Fruit fly (Drosophila melanogaster) whole organism, embryonic: ENCODE measurements around the gene Art9.

ENCODE experiments used
- ATbp ChIP-seq: fragments of 200-800 bp; sonication (Bioruptor generic); optimal IDR thresholded peaks from 2 replicates; lab custom pipeline; 2017; ENCODE audit warnings: missing biosample characterization, mild to moderate bottlenecking, missing genetic modification characterization, missing genetic modification reagents
- Awh ChIP-seq: fragments of 200-800 bp; sonication (Bioruptor generic); IDR thresholded peaks from 2 replicates; pipeline ENCODE4, ENCODE4 v1.3.6; 2022; ENCODE audit warnings: missing biosample characterization, missing genetic modification characterization
- Bdp1 ChIP-seq: fragments of 200-800 bp; sonication (Bioruptor generic); optimal IDR thresholded peaks from 3 replicates; lab custom pipeline; 2016; ENCODE audit warnings: missing biosample characterization, missing genetic modification characterization
- CG10274 ChIP-seq: fragments of 200-800 bp; sonication (Bioruptor generic); optimal IDR thresholded peaks from 3 replicates; lab custom pipeline; 2017; ENCODE audit warnings: missing biosample characterization, mild to moderate bottlenecking, missing genetic modification characterization
- CG10462 ChIP-seq: fragments of 200-800 bp; sonication (Bioruptor generic); optimal IDR thresholded peaks from 2 replicates; lab custom pipeline; 2016; ENCODE audit warnings: missing biosample characterization, missing genetic modification characterization
- CG11696 ChIP-seq: fragments of 200-800 bp; sonication (Bioruptor generic); IDR thresholded peaks from 2 replicates; pipeline ENCODE4 v1.3.6; 2022; ENCODE audit warnings: missing biosample characterization, missing genetic modification characterization
- CG12071 ChIP-seq: fragments of 200-800 bp; sonication (Bioruptor generic); optimal IDR thresholded peaks from 3 replicates; lab custom pipeline; 2018; ENCODE audit warnings: missing biosample characterization, mild to moderate bottlenecking, missing genetic modification characterization
- CG12744 ChIP-seq: fragments of 200-800 bp; sonication (Bioruptor generic); optimal IDR thresholded peaks from 2 replicates; lab custom pipeline; 2016; ENCODE audit warnings: missing biosample characterization, missing genetic modification characterization
- CG14014 ChIP-seq: fragments of 200-800 bp; sonication (Bioruptor generic); IDR thresholded peaks from 2 replicates; pipeline ENCODE4 v1.3.6; 2022; ENCODE audit warnings: missing biosample characterization, missing genetic modification characterization
- CG1602 ChIP-seq: fragments of 200-800 bp; sonication (Bioruptor generic); optimal IDR thresholded peaks from 3 replicates; lab custom pipeline; 2016; ENCODE audit warnings: missing biosample characterization, missing genetic modification characterization
- CG18764 ChIP-seq: fragments of 200-800 bp; sonication (Bioruptor generic); optimal IDR thresholded peaks from 3 replicates; lab custom pipeline; 2016; ENCODE audit warnings: missing biosample characterization, missing genetic modification characterization
- CG31224 ChIP-seq: fragments of 200-800 bp; sonication (Bioruptor generic); IDR thresholded peaks from 2 replicates; pipeline ENCODE4 v1.3.6; 2022; ENCODE audit warnings: missing biosample characterization, missing genetic modification characterization
- CG31441 ChIP-seq: fragments of 200-800 bp; sonication (Bioruptor generic); IDR thresholded peaks from 2 replicates; pipeline ENCODE4 v1.3.6; 2022; ENCODE audit warnings: missing biosample characterization, missing genetic modification characterization
- CG34224 ChIP-seq: fragments of 200-800 bp; sonication (Bioruptor generic); IDR thresholded peaks from 3 replicates; pipeline ENCODE4 v1.3.6; 2022; ENCODE audit warnings: missing biosample characterization, missing genetic modification characterization; ENCODE audit not compliant: partially characterized antibody
- CG34422 ChIP-seq: fragments of 200-800 bp; sonication (Bioruptor generic); IDR thresholded peaks from 3 replicates; pipeline ENCODE4 v1.3.6; 2022; ENCODE audit warnings: missing biosample characterization, missing genetic modification characterization
- CG3838 ChIP-seq: fragments of 200-800 bp; sonication (Bioruptor generic); optimal IDR thresholded peaks from 3 replicates; lab custom pipeline; 2016; ENCODE audit warnings: missing biosample characterization, missing genetic modification characterization
- CG3995 ChIP-seq: fragments of 200-800 bp; sonication (Bioruptor generic); optimal IDR thresholded peaks from 3 replicates; lab custom pipeline; 2016; ENCODE audit warnings: missing biosample characterization, missing genetic modification characterization
- CG4854 ChIP-seq: fragments of 200-800 bp; sonication (Bioruptor generic); optimal IDR thresholded peaks from 2 replicates; lab custom pipeline; 2016; ENCODE audit warnings: missing biosample characterization, missing genetic modification characterization, inconsistent platforms
- CG5245 ChIP-seq: fragments of 200-800 bp; sonication (Bioruptor generic); optimal IDR thresholded peaks from 3 replicates; lab custom pipeline; 2016; ENCODE audit warnings: missing biosample characterization, missing genetic modification characterization
- CG5953 ChIP-seq: fragments of 200-800 bp; sonication (Bioruptor generic); IDR thresholded peaks from 2 replicates; pipeline ENCODE4 v1.3.6; 2022; ENCODE audit warnings: missing biosample characterization, missing genetic modification characterization
- CG7556 ChIP-seq: fragments of 200-800 bp; sonication (Bioruptor generic); optimal IDR thresholded peaks from 2 replicates; lab custom pipeline; 2017; ENCODE audit warnings: missing biosample characterization, mild to moderate bottlenecking, missing genetic modification characterization
- CG7987 ChIP-seq: fragments of 200-800 bp; sonication (Bioruptor generic); optimal IDR thresholded peaks from 2 replicates; lab custom pipeline; 2018; ENCODE audit warnings: missing biosample characterization, mild to moderate bottlenecking, missing genetic modification characterization, moderate library complexity
- CG9797 ChIP-seq: fragments of 200-800 bp; sonication (Bioruptor generic); optimal IDR thresholded peaks from 3 replicates; lab custom pipeline; 2018; ENCODE audit warnings: missing biosample characterization, mild to moderate bottlenecking, missing genetic modification characterization
- Doc2 ChIP-seq: fragments of 200-800 bp; sonication (Bioruptor generic); IDR thresholded peaks from 2 replicates; pipeline ENCODE4 v1.3.6; 2022; ENCODE audit warnings: missing biosample characterization, missing genetic modification characterization
- Doc3 ChIP-seq: fragments of 200-800 bp; sonication (Bioruptor generic); IDR thresholded peaks from 3 replicates; pipeline ENCODE4 v1.3.6; 2022; ENCODE audit warnings: missing biosample characterization, missing genetic modification characterization; ENCODE audit not compliant: partially characterized antibody
- Dp ChIP-seq: fragments of 200-800 bp; sonication (Bioruptor generic); optimal IDR thresholded peaks from 2 replicates; lab custom pipeline; 2018; ENCODE audit warnings: missing biosample characterization, mild to moderate bottlenecking, missing genetic modification characterization, moderate library complexity
- ERR ChIP-seq: fragments of 200-800 bp; sonication (Bioruptor generic); optimal IDR thresholded peaks from 2 replicates; lab custom pipeline; 2016; ENCODE audit warnings: missing biosample characterization, missing genetic modification characterization
- GATAe ChIP-seq: fragments of 200-800 bp; sonication (Bioruptor generic); conservative IDR thresholded peaks from 2 replicates; pipeline ENCODE4 v1.3.6; 2022; ENCODE audit warnings: missing biosample characterization, missing genetic modification characterization
- H2.0 ChIP-seq: fragments of 200-800 bp; sonication (Bioruptor generic); IDR thresholded peaks from 2 replicates; pipeline ENCODE4 v1.3.6; 2022; ENCODE audit warnings: missing biosample characterization, missing genetic modification characterization
- MESR4 ChIP-seq: fragments of 200-800 bp; sonication (Bioruptor generic); optimal IDR thresholded peaks from 2 replicates; lab custom pipeline; 2018; ENCODE audit warnings: missing biosample characterization, mild to moderate bottlenecking, missing genetic modification characterization, moderate library complexity
- Mrtf ChIP-seq: fragments of 200-800 bp; sonication (Bioruptor generic); IDR thresholded peaks from 3 replicates; pipeline ENCODE4 v1.3.6; 2022; ENCODE audit warnings: missing biosample characterization, missing genetic modification characterization
- NC2β ChIP-seq: fragments of 200-800 bp; sonication (Bioruptor generic); optimal IDR thresholded peaks from 2 replicates; lab custom pipeline; 2016; ENCODE audit warnings: missing biosample characterization, missing genetic modification characterization
- Stat92E ChIP-seq, 3 experiments: fragments of >200 bp in 2 of 3; fragments of 200-800 bp in 1 of 3; sonication (Bioruptor generic) in 1 of 3; optimal IDR thresholded peaks; 2 replicates each; lab custom pipeline; 2017 to 2019; ENCODE audit warnings: missing biosample characterization in 3 of 3, missing genetic modification characterization in 3 of 3, mild to moderate bottlenecking in 1 of 3, moderate library complexity in 1 of 3
- ac ChIP-seq: fragments of 200-800 bp; sonication (Bioruptor generic); optimal IDR thresholded peaks from 3 replicates; lab custom pipeline; 2017; ENCODE audit warnings: missing biosample characterization, mild to moderate bottlenecking, missing genetic modification characterization
- ash1 ChIP-seq: fragments of 200-800 bp; sonication (Bioruptor generic); optimal IDR thresholded peaks from 2 replicates; lab custom pipeline; 2018; ENCODE audit warnings: missing biosample characterization, mild to moderate bottlenecking, missing genetic modification characterization
- caup ChIP-seq: fragments of 200-800 bp; sonication (Bioruptor generic); optimal IDR thresholded peaks from 3 replicates; lab custom pipeline; 2017; ENCODE audit warnings: missing biosample characterization, mild to moderate bottlenecking, missing genetic modification characterization, moderate library complexity; ENCODE audit not compliant: severe bottlenecking
- corto ChIP-seq: fragments of 200-800 bp; sonication (Bioruptor generic); optimal IDR thresholded peaks from 2 replicates; lab custom pipeline; 2016; ENCODE audit warnings: missing biosample characterization, mild to moderate bottlenecking, missing genetic modification characterization, moderate library complexity
- crp ChIP-seq, 2 experiments: fragments of 200-800 bp; sonication (Bioruptor generic); optimal IDR thresholded peaks; 2 replicates in 1 of 2; 3 replicates in 1 of 2; lab custom pipeline; 2017; ENCODE audit warnings: missing biosample characterization in 2 of 2, missing genetic modification characterization in 2 of 2, mild to moderate bottlenecking in 1 of 2, moderate library complexity in 1 of 2
- disco-r ChIP-seq: fragments of 200-800 bp; sonication (Bioruptor generic); optimal IDR thresholded peaks from 2 replicates; lab custom pipeline; 2016; ENCODE audit warnings: missing biosample characterization, missing genetic modification characterization
- gem ChIP-seq: fragments of 200-800 bp; sonication (Bioruptor generic); optimal IDR thresholded peaks from 2 replicates; lab custom pipeline; 2019; ENCODE audit warnings: missing biosample characterization, mild to moderate bottlenecking, missing genetic modification characterization, moderate library complexity
- gsb ChIP-seq: fragments of 200-800 bp; sonication (Bioruptor generic); IDR thresholded peaks from 2 replicates; pipeline ENCODE4 v1.3.6; 2022; ENCODE audit warnings: missing biosample characterization, missing genetic modification characterization
- hb ChIP-seq: fragments of 200-800 bp; sonication (Bioruptor generic); IDR thresholded peaks from 3 replicates; pipeline ENCODE4 v1.3.6; 2022; ENCODE audit warnings: missing biosample characterization, missing genetic modification characterization; ENCODE audit not compliant: partially characterized antibody
- ind ChIP-seq: fragments of 200-800 bp; sonication (Bioruptor generic); optimal IDR thresholded peaks from 3 replicates; lab custom pipeline; 2016; ENCODE audit warnings: missing biosample characterization, missing genetic modification characterization
- run ChIP-seq: fragments of 200-800 bp; sonication (Bioruptor generic); optimal IDR thresholded peaks from 3 replicates; lab custom pipeline; 2018; ENCODE audit warnings: missing biosample characterization, mild to moderate bottlenecking, missing genetic modification characterization
- salm ChIP-seq: fragments of 200-800 bp; sonication (Bioruptor generic); optimal IDR thresholded peaks from 2 replicates; lab custom pipeline; 2018; ENCODE audit warnings: missing biosample characterization, mild to moderate bottlenecking, missing genetic modification characterization
- sr ChIP-seq: fragments of 200-800 bp; sonication (Bioruptor generic); IDR thresholded peaks from 3 replicates; pipeline ENCODE4 v1.3.6; 2022; ENCODE audit warnings: missing biosample characterization, missing genetic modification characterization
- usp ChIP-seq: fragments of >200 bp; optimal IDR thresholded peaks from 2 replicates; lab custom pipeline; 2017; ENCODE audit warnings: missing biosample characterization, missing genetic modification characterization
- vnd ChIP-seq: fragments of 200-800 bp; sonication (Bioruptor generic); IDR thresholded peaks from 3 replicates; pipeline ENCODE4 v1.3.6; 2022; ENCODE audit warnings: missing biosample characterization, missing genetic modification characterization; ENCODE audit not compliant: partially characterized antibody
- zfh1 ChIP-seq: fragments of 200-800 bp; sonication (Bioruptor generic); IDR thresholded peaks from 3 replicates; pipeline ENCODE4 v1.3.6; 2022; ENCODE audit warnings: missing biosample characterization, missing genetic modification characterization

Art9 gene

dm6 chr3R:13914760-13915417, 28.4 kb downstream of the Art9 start (continued):
- TF ChIP-seq CG10274 (GFP tag; lab: Kevin White, UChicago) = peak; percentile 57
- TF ChIP-seq run = peak; percentile 29
- TF ChIP-seq gsb (GFP tag; lab: Robert Waterston, UW) = peak; percentile 76
- TF ChIP-seq vnd (GFP tag; lab: Robert Waterston, UW) = no peak
- peak; percentile 75 for TF ChIP-seq CG31224
- TF ChIP-seq Doc3 (GFP tag; lab: Robert Waterston, UW) = no peak
- no peak for TF ChIP-seq ac
- TF ChIP-seq CG7987 (GFP tag; lab: Kevin White, UChicago) = no peak
- TF ChIP-seq hb (GFP tag; lab: Robert Waterston, UW) = no peak
- TF ChIP-seq Bdp1 = peak; percentile 32
- no peak for TF ChIP-seq CG3838 (GFP tag; lab: Kevin White, UChicago)
- no peak for TF ChIP-seq ash1 (GFP tag; lab: Kevin White, UChicago)
- TF ChIP-seq zfh1 (GFP tag; lab: Robert Waterston, UW) = peak; percentile 84
- no peak for TF ChIP-seq CG34224 (GFP tag; lab: Robert Waterston, UW)
- TF ChIP-seq salm = peak; percentile 60
- no peak for TF ChIP-seq Stat92E (GFP tag; optimal IDR thresholded peaks at IDR 0.05; lab: Kevin White, UChicago)
- peak; percentile 77 for TF ChIP-seq CG14014
- peak; percentile 86 for TF ChIP-seq gem
- TF ChIP-seq CG7556 (GFP tag; lab: Kevin White, UChicago) = peak; percentile 65
- TF ChIP-seq sr (GFP tag; lab: Robert Waterston, UW) = peak; percentile 65; the same call in 2 of the 3 replicates
- TF ChIP-seq CG4854 (GFP tag; lab: Kevin White, UChicago) = peak; percentile 66
- TF ChIP-seq NC2β = peak; percentile 76
- TF ChIP-seq H2.0 = peak; percentile 72
- peak; percentile 75; the same call in 2 of the 3 replicates for TF ChIP-seq Mrtf
- TF ChIP-seq usp (GFP tag; lab: Kevin White, UChicago) = no peak
- TF ChIP-seq Awh (GFP tag; lab: Robert Waterston, UW) = peak; percentile 57
- no peak for TF ChIP-seq CG11696
- 0 out of 2 replicates have a peak, but pooled peaks have one; percentile 35 for TF ChIP-seq Doc2 (GFP tag; lab: Robert Waterston, UW)
- TF ChIP-seq crp (GFP tag; optimal IDR thresholded peaks at IDR 0.05; lab: Kevin White, UChicago) = peak in 1 of 2 experiments; percentile 2
- peak; percentile 75 for TF ChIP-seq ind
- TF ChIP-seq ATbp = peak; percentile 75
- TF ChIP-seq disco-r (GFP tag; lab: Kevin White, UChicago) = peak; percentile 65
- peak; percentile 62 for TF ChIP-seq CG5245
- TF ChIP-seq CG10462 (GFP tag; lab: Kevin White, UChicago) = peak; percentile 62
- peak; percentile 62 for TF ChIP-seq CG1602 (GFP tag; lab: Kevin White, UChicago)
- TF ChIP-seq CG34422 (GFP tag; lab: Robert Waterston, UW) = peak; percentile 78; the same call in 2 of the 3 replicates
- peak; percentile 55 for TF ChIP-seq CG12744 (GFP tag; lab: Kevin White, UChicago)
- TF ChIP-seq Dp (GFP tag; lab: Kevin White, UChicago) = no peak
- no peak for TF ChIP-seq corto (GFP tag; lab: Kevin White, UChicago)
- peak; percentile 22 for TF ChIP-seq ERR (GFP tag; lab: Kevin White, UChicago)
- TF ChIP-seq CG31441 (GFP tag; lab: Robert Waterston, UW) = peak; percentile 83
- no peak for TF ChIP-seq MESR4
- TF ChIP-seq caup (GFP tag; lab: Kevin White, UChicago) = peak; percentile 66
- peak; percentile 77 for TF ChIP-seq CG5953 (GFP tag; lab: Robert Waterston, UW)
- TF ChIP-seq GATAe (GFP tag; lab: Robert Waterston, UW) = 0 out of 2 replicates have a peak, but pooled peaks have one; percentile 30
- TF ChIP-seq CG18764 (GFP tag; lab: Kevin White, UChicago) = peak; percentile 54
- no peak for TF ChIP-seq CG9797 (GFP tag; lab: Kevin White, UChicago)
- peak; percentile 68 for TF ChIP-seq CG12071 (GFP tag; lab: Kevin White, UChicago)
- peak; percentile 15 for TF ChIP-seq CG3995 (GFP tag; lab: Kevin White, UChicago)
